Fruit fly (Drosophila melanogaster): ENCODE results near the gene fz2.

fz2 gene

DNA sequence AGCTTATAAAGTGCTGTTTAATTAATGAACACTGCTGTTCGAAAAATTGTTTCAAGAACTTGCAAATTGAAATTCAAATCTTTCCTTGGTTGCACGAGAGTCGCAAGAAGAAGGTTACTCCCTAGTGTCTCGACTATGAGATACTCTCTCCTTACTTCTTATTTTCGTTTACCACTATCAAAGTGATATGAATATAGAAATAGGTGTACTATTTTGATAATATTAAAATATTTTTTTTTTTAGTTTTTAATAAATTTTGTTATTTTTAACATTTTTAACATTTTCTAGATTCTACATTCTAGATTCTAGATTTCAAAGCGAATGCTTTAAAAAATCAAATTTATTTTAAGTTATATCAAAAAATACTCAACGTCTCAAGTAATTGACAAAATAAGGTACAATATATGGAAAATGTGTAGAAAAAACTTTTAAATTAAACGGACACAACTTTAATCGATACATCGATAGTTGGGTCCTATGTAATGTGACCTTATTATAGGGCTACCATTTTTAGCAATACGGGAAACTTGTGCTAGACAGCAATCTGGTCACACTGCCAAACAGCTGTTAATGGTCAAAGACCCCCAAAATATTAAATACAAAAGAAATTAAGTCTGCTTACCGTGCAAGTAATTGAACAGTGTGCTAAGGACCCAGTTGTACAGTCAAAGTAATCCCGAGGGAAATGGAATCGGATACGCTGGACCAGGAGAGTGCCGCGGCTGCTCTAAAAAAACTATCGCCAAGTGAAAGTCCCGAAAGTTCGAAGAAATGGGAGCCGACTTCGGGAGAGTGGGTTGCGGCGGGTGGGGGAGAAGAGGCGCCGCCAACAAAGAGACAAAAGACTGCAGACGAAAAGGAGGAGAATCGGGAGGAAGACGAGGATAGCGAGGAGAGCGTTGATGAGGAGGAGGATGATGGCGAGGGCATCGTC is 142.8 kb downstream of the fz2 start, which contains the start of gene MESR6 (continued):
- TF ChIP-seq disco-r (GFP tag; optimal IDR thresholded peaks at IDR 0.05) (no peak), H2.0 (GFP tag; IDR thresholded peaks at IDR 0.05) (no peak), YL-1 (GFP tag; optimal IDR thresholded peaks at IDR 0.05) (peak; percentile 46), CG16813 (GFP tag; IDR thresholded peaks at IDR 0.05; ENCODE audit: partially characterized antibody) (peak; percentile 83), stwl (tag; optimal IDR thresholded peaks at IDR 0.05) (peak; percentile 95), Doc2 (GFP tag; IDR thresholded peaks at IDR 0.05) (no peak), scrt (GFP tag; optimal IDR thresholded peaks at IDR 0.05) (no peak), Tbp (GFP tag; optimal IDR thresholded peaks at IDR 0.05) (no peak), trem (tag; optimal IDR thresholded peaks at IDR 0.05) (peak; percentile 75), Eip74EF (GFP tag; optimal IDR thresholded peaks at IDR 0.05) (no peak), CG12391 (tag; optimal IDR thresholded peaks at IDR 0.05) (peak; percentile 62), Myb (GFP tag; optimal IDR thresholded peaks at IDR 0.05) (peak; percentile 99), ewg (GFP tag; optimal IDR thresholded peaks at IDR 0.05) (no peak), CG17328 (GFP tag; IDR thresholded peaks at IDR 0.05) (peak; percentile 9; the same call in 1 of the 2 replicates), CG2889 (GFP tag; IDR thresholded peaks at IDR 0.05) (no peak), CG6689 (GFP tag; IDR thresholded peaks at IDR 0.05) (no peak), CG1792 (GFP tag; optimal IDR thresholded peaks at IDR 0.05) (no peak), CG13287 (GFP tag; IDR thresholded peaks at IDR 0.05; ENCODE audit: partially characterized antibody) (peak; percentile 91), Meics (GFP tag; optimal IDR thresholded peaks at IDR 0.05) (peak; percentile 54), sisA (GFP tag; IDR thresholded peaks at IDR 0.05) (no peak), CG2712 (tag; optimal IDR thresholded peaks at IDR 0.05) (peak; percentile 37), Asciz (GFP tag; optimal IDR thresholded peaks at IDR 0.05) (peak; percentile 44), trh (GFP tag; optimal IDR thresholded peaks at IDR 0.05) (no peak), ac (GFP tag; optimal IDR thresholded peaks at IDR 0.05) (no peak), Kr (GFP tag; optimal IDR thresholded peaks at IDR 0.05) (no peak), sr (GFP tag; IDR thresholded peaks at IDR 0.05) (no peak), da (GFP tag; optimal IDR thresholded peaks at IDR 0.05) (no peak), CG11723 (GFP tag; optimal IDR thresholded peaks at IDR 0.05) (no peak), Dip2 (GFP tag; IDR thresholded peaks at IDR 0.05) (no peak), NK7.1 (GFP tag; optimal IDR thresholded peaks at IDR 0.05) (no peak), CG9876 (GFP tag; optimal IDR thresholded peaks at IDR 0.05) (no peak), toy (GFP tag; IDR thresholded peaks at IDR 0.05) (no peak), CG6654 (GFP tag; optimal IDR thresholded peaks at IDR 0.05) (no peak), C15 (GFP tag; IDR thresholded peaks at IDR 0.05) (no peak), otp (GFP tag; IDR thresholded peaks at IDR 0.05) (no peak), MTF-1 (GFP tag; optimal IDR thresholded peaks at IDR 0.05; ENCODE audit: borderline replicate concordance) (no peak), ATbp (GFP tag; optimal IDR thresholded peaks at IDR 0.05) (no peak), Hmr (GFP tag; optimal IDR thresholded peaks at IDR 0.05) (no peak), Fer2 (tag; optimal IDR thresholded peaks at IDR 0.05) (no peak), Ets65A (GFP tag) (no peak), CG4424 (GFP tag; optimal IDR thresholded peaks at IDR 0.05) (no peak), dmrt11E (tag; optimal IDR thresholded peaks at IDR 0.05) (no peak), oc (tag; optimal IDR thresholded peaks at IDR 0.05) (no peak), dmrt99B (tag; optimal IDR thresholded peaks at IDR 0.05) (peak; percentile 54), Mrtf (GFP tag; IDR thresholded peaks at IDR 0.05) (no peak), CG7372 (GFP tag; IDR thresholded peaks at IDR 0.05) (no peak), CG10147 (GFP tag; optimal IDR thresholded peaks at IDR 0.05) (peak; percentile 28), ato (GFP tag; IDR thresholded peaks at IDR 0.05; ENCODE audit: partially characterized antibody) (peak; percentile 58), emc (GFP tag; optimal IDR thresholded peaks at IDR 0.05) (no peak)
